Fruit fly (Drosophila melanogaster): ENCODE data around the gene CG5214.

The CG5214 gene

dm6 chr3R:11260966-11261530 lies 16.9 kb downstream of the CG5214 start:
- TF ChIP-seq EcR (GFP tag; optimal IDR thresholded peaks at IDR 0.05) (no peak), pan (optimal IDR thresholded peaks at IDR 0.05) (no peak), Dll (optimal IDR thresholded peaks at IDR 0.05) (no peak), CG8478 (optimal IDR thresholded peaks at IDR 0.05) (no peak), usp (GFP tag; optimal IDR thresholded peaks at IDR 0.05) (no peak), psq (optimal IDR thresholded peaks at IDR 0.05) (no peak)

dm6 chr3R:11263579-11263978 lies 19.5 kb downstream of the CG5214 start:
- TF ChIP-seq CG8478 (optimal IDR thresholded peaks at IDR 0.05): no peak
- no peak for TF ChIP-seq pan (optimal IDR thresholded peaks at IDR 0.05)
- no peak for TF ChIP-seq usp (GFP tag; optimal IDR thresholded peaks at IDR 0.05)
- TF ChIP-seq psq (optimal IDR thresholded peaks at IDR 0.05): no peak
- no peak for TF ChIP-seq EcR (GFP tag; optimal IDR thresholded peaks at IDR 0.05)
- TF ChIP-seq Dll (optimal IDR thresholded peaks at IDR 0.05): no peak

DNA sequence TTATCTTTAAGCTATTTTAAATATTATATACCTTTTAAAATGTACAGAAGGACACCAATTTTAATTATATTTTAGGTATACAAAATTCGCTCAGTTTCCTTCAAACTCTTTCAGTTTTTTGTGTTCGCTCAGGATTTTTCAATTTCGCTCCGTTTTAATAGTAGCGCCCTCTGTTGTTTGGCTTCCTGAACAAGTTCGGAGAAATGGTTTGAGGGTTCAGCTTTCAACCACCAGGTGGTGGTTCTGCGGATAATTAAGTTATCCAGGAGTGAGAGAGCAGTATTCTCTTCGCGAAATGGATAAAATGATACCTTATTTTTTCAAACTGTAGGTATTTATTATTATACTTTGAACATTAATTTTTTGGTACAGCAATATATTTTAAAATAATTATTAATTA lies 24.9 kb downstream of the CG5214 start:
- TF ChIP-seq pan (optimal IDR thresholded peaks at IDR 0.05): no peak
- no peak for TF ChIP-seq psq (optimal IDR thresholded peaks at IDR 0.05)
- no peak for TF ChIP-seq Dll (optimal IDR thresholded peaks at IDR 0.05)

- TF ChIP-seq psq (optimal IDR thresholded peaks at IDR 0.05) (no peak), pan (optimal IDR thresholded peaks at IDR 0.05) (no peak), Dll (optimal IDR thresholded peaks at IDR 0.05) (no peak), CG8478 (optimal IDR thresholded peaks at IDR 0.05) (no peak), EcR (GFP tag; optimal IDR thresholded peaks at IDR 0.05) (no peak), usp (GFP tag; optimal IDR thresholded peaks at IDR 0.05) (no peak)
Observed at dm6 chr3R:11270574-11270973, 26.5 kb downstream of the CG5214 start.

- TF ChIP-seq usp (GFP tag; optimal IDR thresholded peaks at IDR 0.05) (no peak), Dll (optimal IDR thresholded peaks at IDR 0.05) (no peak), psq (optimal IDR thresholded peaks at IDR 0.05) (no peak), CG8478 (optimal IDR thresholded peaks at IDR 0.05) (no peak), pan (optimal IDR thresholded peaks at IDR 0.05) (no peak), EcR (GFP tag; optimal IDR thresholded peaks at IDR 0.05) (no peak)
Observed at dm6 chr3R:11272667-11273066, 28.6 kb downstream of the CG5214 start.

DNA sequence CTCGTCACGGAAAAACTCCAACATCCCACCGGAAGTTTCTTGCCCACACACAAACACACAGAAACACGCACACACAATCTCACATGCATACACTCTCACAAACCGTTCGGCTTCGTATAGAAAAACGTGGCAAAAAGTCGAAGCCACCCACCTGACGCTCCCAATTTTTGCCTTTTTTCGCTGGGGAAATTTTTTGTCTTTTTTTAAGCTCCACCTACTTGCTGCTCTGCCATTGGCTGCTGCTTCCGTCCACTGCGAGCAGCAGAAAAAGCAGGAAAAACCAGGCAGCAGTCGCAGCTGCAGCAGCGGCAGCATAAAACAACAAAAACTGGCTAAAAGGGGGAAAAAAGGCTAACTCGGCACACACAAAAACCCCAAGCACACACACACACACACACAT lies 37.8 kb downstream of the CG5214 start:
- TF ChIP-seq Dll (optimal IDR thresholded peaks at IDR 0.05) (no peak), EcR (GFP tag; optimal IDR thresholded peaks at IDR 0.05) (no peak), pan (optimal IDR thresholded peaks at IDR 0.05) (no peak), psq (optimal IDR thresholded peaks at IDR 0.05) (no peak), CG8478 (optimal IDR thresholded peaks at IDR 0.05) (no peak), usp (GFP tag; optimal IDR thresholded peaks at IDR 0.05) (no peak)

DNA sequence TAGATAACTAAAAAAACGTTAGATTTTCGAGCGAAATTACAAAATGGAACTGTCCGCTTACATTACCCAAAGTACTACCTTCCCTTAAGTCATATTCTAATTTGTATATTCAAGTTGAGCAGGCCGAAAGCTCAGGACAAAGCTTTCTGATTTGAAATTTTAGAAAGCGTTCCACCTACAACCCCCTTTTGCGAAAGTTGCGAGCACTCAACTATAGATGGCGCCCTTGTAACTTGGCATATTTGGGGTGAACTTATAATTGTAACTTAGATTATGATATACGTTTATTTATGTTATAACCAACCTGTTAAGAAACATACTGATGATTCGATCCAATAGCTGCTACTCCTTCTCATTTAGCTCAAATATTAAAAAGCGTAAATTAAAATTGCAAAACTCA lies 42.8 kb downstream of the CG5214 start:
- TF ChIP-seq CG8478 (optimal IDR thresholded peaks at IDR 0.05): no peak
- TF ChIP-seq psq (optimal IDR thresholded peaks at IDR 0.05): no peak
- TF ChIP-seq usp (GFP tag; optimal IDR thresholded peaks at IDR 0.05): no peak
